ENCODE assay signal across 4 worm cellular contexts in the genomic region with DNA sequence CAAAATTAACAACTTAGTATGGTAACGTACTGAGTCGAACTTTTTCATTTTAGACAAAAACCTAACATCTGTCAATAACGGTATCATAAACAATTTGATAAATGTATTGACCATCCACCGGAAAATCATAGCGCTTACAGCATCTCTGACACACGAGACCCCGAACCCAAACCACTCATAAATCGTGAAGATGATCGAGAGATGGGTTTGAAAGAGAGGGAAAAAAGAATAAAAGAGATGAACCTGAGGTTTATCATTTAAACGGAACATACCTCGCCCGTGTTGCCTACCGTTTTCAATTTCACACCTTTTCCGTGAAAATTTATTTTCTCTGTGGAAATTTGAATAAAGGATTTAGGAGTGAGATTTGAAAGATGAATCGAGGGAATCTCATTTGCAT.
TF ChIP-seq lines count a peak whose summit lies in the region.

No protein-coding gene starts in this region.

TF ChIP-seq in whole organism, L1 larva, 84 proteins besides CTCF, POLR2A, EP300 and RAD21 (continues in another document):
- no peak for TF ChIP-seq skn-1 (tag; optimal IDR thresholded peaks at IDR 0.05; lab: Kevin White, UChicago)
- TF ChIP-seq lin-35 (GFP tag; optimal IDR thresholded peaks at IDR 0.05; lab: Kevin White, UChicago) = no peak
- no peak for TF ChIP-seq jun-1 (tag; optimal IDR thresholded peaks at IDR 0.05; lab: Kevin White, UChicago)
- TF ChIP-seq lin-14 (GFP tag; optimal IDR thresholded peaks at IDR 0.05; lab: Kevin White, UChicago) = peak; percentile 53
- no peak for TF ChIP-seq pqm-1 (tag; optimal IDR thresholded peaks at IDR 0.05; lab: Kevin White, UChicago)
- no peak for TF ChIP-seq nhr-11 (tag; optimal IDR thresholded peaks at IDR 0.05; lab: Kevin White, UChicago)
- no peak for TF ChIP-seq nhr-84 (tag; optimal IDR thresholded peaks at IDR 0.05; lab: Kevin White, UChicago)
- TF ChIP-seq unc-86 (tag; optimal IDR thresholded peaks at IDR 0.05; lab: Kevin White, UChicago) = no peak
- TF ChIP-seq fkh-4 (tag; optimal IDR thresholded peaks at IDR 0.05; lab: Kevin White, UChicago; ENCODE audit: borderline replicate concordance) = no peak
- peak; percentile 33 for TF ChIP-seq snu-23 (GFP tag; optimal IDR thresholded peaks at IDR 0.05; lab: Kevin White, UChicago)
- TF ChIP-seq lin-39 (tag; optimal IDR thresholded peaks at IDR 0.05; lab: Kevin White, UChicago) = no peak
- no peak for TF ChIP-seq pax-3 (tag; optimal IDR thresholded peaks at IDR 0.05; lab: Kevin White, UChicago)
- TF ChIP-seq swsn-7 (tag; optimal IDR thresholded peaks at IDR 0.05; lab: Kevin White, UChicago) = no peak
- TF ChIP-seq isw-1 (GFP tag; IDR thresholded peaks at IDR 0.05; lab: Robert Waterston, UW) = no peak
- TF ChIP-seq nhr-90 (tag; optimal IDR thresholded peaks at IDR 0.05; lab: Kevin White, UChicago; ENCODE audit: poor library complexity) = no peak
- TF ChIP-seq zag-1 (tag; optimal IDR thresholded peaks at IDR 0.05; lab: Kevin White, UChicago) = no peak
- no peak for TF ChIP-seq hlh-17 (GFP tag; optimal IDR thresholded peaks at IDR 0.05; lab: Kevin White, UChicago; ENCODE audit: borderline replicate concordance)
- no peak for TF ChIP-seq fkh-8 (tag; optimal IDR thresholded peaks at IDR 0.05; lab: Kevin White, UChicago)
- TF ChIP-seq rnt-1 (tag; optimal IDR thresholded peaks at IDR 0.05; lab: Kevin White, UChicago) = no peak
- no peak for TF ChIP-seq ceh-63 (GFP tag; optimal IDR thresholded peaks at IDR 0.05; lab: Kevin White, UChicago)
- TF ChIP-seq mab-9 (GFP tag; IDR thresholded peaks at IDR 0.05; lab: Robert Waterston, UW) = no peak
- no peak for TF ChIP-seq tlp-1 (tag; optimal IDR thresholded peaks at IDR 0.05; lab: Kevin White, UChicago)

TF ChIP-seq in whole organism, L2 larva, 48 proteins besides CTCF, POLR2A, EP300 and RAD21:
- no peak for TF ChIP-seq nhr-25 (tag; optimal IDR thresholded peaks at IDR 0.05; lab: Kevin White, UChicago)
- peak; percentile 22 for TF ChIP-seq sma-3 (GFP tag; optimal IDR thresholded peaks at IDR 0.05; lab: Kevin White, UChicago)
- no peak for TF ChIP-seq snpc-4 (tag; optimal IDR thresholded peaks at IDR 0.05; lab: Kevin White, UChicago)
- TF ChIP-seq sma-9 (GFP tag; optimal IDR thresholded peaks at IDR 0.05; lab: Kevin White, UChicago) = peak; percentile 47
- TF ChIP-seq sma-9 (tag; optimal IDR thresholded peaks at IDR 0.05; lab: Kevin White, UChicago) = no peak
- peak; percentile 31 for TF ChIP-seq nhr-21 (tag; optimal IDR thresholded peaks at IDR 0.05; lab: Kevin White, UChicago)
- peak; percentile 4 for TF ChIP-seq blmp-1 (tag; optimal IDR thresholded peaks at IDR 0.05; lab: Kevin White, UChicago; ENCODE audit: insufficient read depth)

TF ChIP-seq in whole organism, L3 larva, 47 proteins besides CTCF, POLR2A, EP300 and RAD21:
- TF ChIP-seq nfya-1 (tag; optimal IDR thresholded peaks at IDR 0.05; lab: Kevin White, UChicago; ENCODE audit: insufficient read depth) = peak; percentile 7
- no peak for TF ChIP-seq nhr-12 (tag; optimal IDR thresholded peaks at IDR 0.05; lab: Kevin White, UChicago)
- no peak for TF ChIP-seq daf-12 (tag; optimal IDR thresholded peaks at IDR 0.05; lab: Kevin White, UChicago)
- no peak for TF ChIP-seq mdl-1 (tag; optimal IDR thresholded peaks at IDR 0.05; lab: Kevin White, UChicago)
- no peak for TF ChIP-seq lin-15B (tag; optimal IDR thresholded peaks at IDR 0.05; lab: Kevin White, UChicago)
- TF ChIP-seq skn-1 (tag; optimal IDR thresholded peaks at IDR 0.05; lab: Kevin White, UChicago) = no peak
- no peak for TF ChIP-seq hmg-11 (tag; optimal IDR thresholded peaks at IDR 0.05; lab: Kevin White, UChicago)
- TF ChIP-seq unc-39 (tag; optimal IDR thresholded peaks at IDR 0.05; lab: Kevin White, UChicago) = no peak
- TF ChIP-seq eor-1 (tag; optimal IDR thresholded peaks at IDR 0.05; lab: Kevin White, UChicago) = no peak
TF ChIP-seq in whole organism, L3 larva: peak in this region for 1.

TF ChIP-seq in whole organism, L4 larva, 104 proteins besides CTCF, POLR2A, EP300 and RAD21:
- TF ChIP-seq nhr-28 (tag; optimal IDR thresholded peaks at IDR 0.05; lab: Kevin White, UChicago) (peak; percentile 24), hlh-30 (tag; optimal IDR thresholded peaks at IDR 0.05; lab: Kevin White, UChicago; ENCODE audit: insufficient read depth) (peak; percentile 55), hlh-11 (tag; optimal IDR thresholded peaks at IDR 0.05; lab: Kevin White, UChicago) (peak; percentile 5), zfp-3 (GFP tag; conservative IDR thresholded peaks at IDR 0.05; lab: Robert Waterston, UW) (no peak), ceh-20 (GFP tag; IDR thresholded peaks at IDR 0.05; lab: Robert Waterston, UW) (0 out of 2 replicates have a peak, but pooled peaks have one; percentile 23)
